Fruit fly (Drosophila melanogaster) Kc167 (cell line): ENCODE measurements around the gene saturn.

Experiments
- Sin3A ChIP-seq: fragments of >200 bp; optimal IDR thresholded peaks from 2 replicates; lab custom pipeline; 2018; ENCODE audit warnings: missing external identifiers
- h ChIP-seq: fragments of >200 bp; optimal IDR thresholded peaks from 3 replicates; lab custom pipeline; 2018; ENCODE audit warnings: missing external identifiers

DNA sequence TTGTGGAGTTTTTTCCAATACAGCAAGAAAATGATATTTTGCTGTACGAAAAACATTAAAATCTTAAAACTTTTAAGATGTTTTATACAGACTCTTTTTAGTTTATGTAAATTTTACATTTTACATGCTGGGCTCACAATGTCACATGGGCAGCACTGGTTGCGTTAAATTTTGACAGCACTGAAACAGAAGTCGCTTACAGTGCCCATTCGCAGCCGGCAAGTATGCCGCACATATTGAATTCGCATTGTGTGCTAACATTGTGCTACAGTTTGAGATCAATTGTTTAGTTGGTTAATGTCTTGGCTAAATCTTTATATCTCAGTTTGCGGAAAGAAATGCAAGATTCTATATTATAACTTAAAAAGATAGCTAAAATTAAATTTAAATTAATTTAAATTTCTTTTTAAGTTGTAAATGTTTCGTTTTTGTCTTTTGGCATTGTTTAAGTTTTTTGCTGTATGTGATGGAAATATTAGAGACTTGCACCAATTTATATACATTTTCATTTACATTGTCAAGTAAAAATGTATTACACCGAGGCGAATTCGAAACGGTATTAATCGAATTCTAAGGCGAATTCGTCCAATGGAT lies 9.3 kb downstream of the saturn start:
- TF ChIP-seq h (lab: Kevin White, UChicago) (no peak), Sin3A (lab: Kevin White, UChicago) (no peak)
